Worm (Caenorhabditis elegans): ENCODE data around the gene C06B8.2.

C06B8.2 gene

ce11 chrV:15512856-15513756 is 34.6 kb upstream of the C06B8.2 start (continued):
- no peak for TF ChIP-seq dpl-1 (GFP tag; optimal IDR thresholded peaks at IDR 0.05)
- TF ChIP-seq php-3 (GFP tag; IDR thresholded peaks at IDR 0.05) = no peak
- TF ChIP-seq ceh-82 (tag; optimal IDR thresholded peaks at IDR 0.05) = no peak
- no peak for TF ChIP-seq dmd-6 (GFP tag; IDR thresholded peaks at IDR 0.05)
- TF ChIP-seq aly-2 (tag; optimal IDR thresholded peaks at IDR 0.05) = no peak
- TF ChIP-seq nhr-237 (tag; optimal IDR thresholded peaks at IDR 0.05) = no peak
- TF ChIP-seq egl-43 (GFP tag; IDR thresholded peaks at IDR 0.05) = no peak
- TF ChIP-seq zfp-3 (GFP tag; conservative IDR thresholded peaks at IDR 0.05) = no peak
- no peak for TF ChIP-seq daf-16 (GFP tag; optimal IDR thresholded peaks at IDR 0.05)
- TF ChIP-seq daf-16 (tag; optimal IDR thresholded peaks at IDR 0.05) = no peak
- no peak for TF ChIP-seq unc-39 (tag; optimal IDR thresholded peaks at IDR 0.05)
- no peak for TF ChIP-seq snpc-1.2 (GFP tag; IDR thresholded peaks at IDR 0.05)
- TF ChIP-seq lsy-2 (tag; optimal IDR thresholded peaks at IDR 0.05) = no peak
- TF ChIP-seq lin-1 (GFP tag; IDR thresholded peaks at IDR 0.05) = no peak
- no peak for TF ChIP-seq nhr-11 (tag; optimal IDR thresholded peaks at IDR 0.05)
- TF ChIP-seq ztf-11 (tag; optimal IDR thresholded peaks at IDR 0.05) = no peak
- no peak for TF ChIP-seq daf-12 (tag; optimal IDR thresholded peaks at IDR 0.05)
- no peak for TF ChIP-seq nhr-6 (tag; optimal IDR thresholded peaks at IDR 0.05)
- no peak for TF ChIP-seq nhr-76 (tag; optimal IDR thresholded peaks at IDR 0.05)
- no peak for TF ChIP-seq madf-9 (GFP tag; conservative IDR thresholded peaks at IDR 0.05)
- TF ChIP-seq F44E2.7 (GFP tag; IDR thresholded peaks at IDR 0.05) = no peak
- TF ChIP-seq ceh-44 (GFP tag; IDR thresholded peaks at IDR 0.05) = no peak
- TF ChIP-seq spr-3 (GFP tag; optimal IDR thresholded peaks at IDR 0.05) = no peak
- TF ChIP-seq dmd-8 (GFP tag; IDR thresholded peaks at IDR 0.05) = no peak
- no peak for TF ChIP-seq attf-4 (tag; optimal IDR thresholded peaks at IDR 0.05)
- TF ChIP-seq lir-3 (tag; optimal IDR thresholded peaks at IDR 0.05) = no peak
- no peak for TF ChIP-seq zip-11 (GFP tag; IDR thresholded peaks at IDR 0.05)
- TF ChIP-seq nhr-111 (GFP tag; optimal IDR thresholded peaks at IDR 0.05) = no peak
- no peak for TF ChIP-seq ZK546.5 (tag; optimal IDR thresholded peaks at IDR 0.05)
- 0 out of 2 replicates have a peak, but pooled peaks have one; percentile 16 for TF ChIP-seq arid-1 (GFP tag; conservative IDR thresholded peaks at IDR 0.05)
- no peak for TF ChIP-seq gei-8 (GFP tag; optimal IDR thresholded peaks at IDR 0.05)
- no peak for TF ChIP-seq hmg-1.1 (GFP tag; IDR thresholded peaks at IDR 0.05)
- no peak for TF ChIP-seq Y105C5A.15 (GFP tag; IDR thresholded peaks at IDR 0.05)
- no peak; the same call in 1 of the 2 replicates for TF ChIP-seq pha-4 (GFP tag; IDR thresholded peaks at IDR 0.05)
- TF ChIP-seq pha-4 (tag; optimal IDR thresholded peaks at IDR 0.05) = no peak
- no peak for TF ChIP-seq hif-1 (tag; optimal IDR thresholded peaks at IDR 0.05)
- TF ChIP-seq jun-1 (tag; optimal IDR thresholded peaks at IDR 0.05) = no peak
- no peak for TF ChIP-seq ces-1 (GFP tag; optimal IDR thresholded peaks at IDR 0.05)
- no peak for TF ChIP-seq nhr-77 (tag; optimal IDR thresholded peaks at IDR 0.05)
- TF ChIP-seq tra-1 (GFP tag; IDR thresholded peaks at IDR 0.05) = no peak
- no peak for TF ChIP-seq ctbp-1 (GFP tag; IDR thresholded peaks at IDR 0.05)
- TF ChIP-seq vab-7 (GFP tag; IDR thresholded peaks at IDR 0.05) = no peak
- TF ChIP-seq nhr-41 (GFP tag; IDR thresholded peaks at IDR 0.05) = no peak
- TF ChIP-seq Y75B8A.6 (GFP tag; IDR thresholded peaks at IDR 0.05) = no peak
- TF ChIP-seq R02D3.7 (tag; optimal IDR thresholded peaks at IDR 0.05) = no peak
- no peak for TF ChIP-seq ZK337.2 (GFP tag; IDR thresholded peaks at IDR 0.05)
- no peak for TF ChIP-seq fos-1 (tag; optimal IDR thresholded peaks at IDR 0.05)
- no peak for TF ChIP-seq mdl-1 (tag; optimal IDR thresholded peaks at IDR 0.05)
- peak; percentile 53; the same call in 1 of the 2 replicates for TF ChIP-seq set-16 (GFP tag; IDR thresholded peaks at IDR 0.05)
- no peak for TF ChIP-seq zfp-2 (tag; optimal IDR thresholded peaks at IDR 0.05)
- no peak for TF ChIP-seq saeg-2 (GFP tag; IDR thresholded peaks at IDR 0.05)

All from whole organism, L4 larva.